Fruit fly (Drosophila melanogaster) whole organism, embryonic: ENCODE results near the gene tyf.

Experiments used
- CG14860 ChIP-seq: fragments of 200-800 bp; sonication (Bioruptor generic); IDR thresholded peaks from 3 replicates; pipeline ENCODE4 v1.3.6; 2022; ENCODE audit warnings: missing biosample characterization, missing genetic modification characterization; ENCODE audit not compliant: partially characterized antibody
- CG16815 ChIP-seq: fragments of 200-800 bp; sonication (Bioruptor generic); optimal IDR thresholded peaks from 3 replicates; lab custom pipeline; 2017; ENCODE audit warnings: missing biosample characterization, mild to moderate bottlenecking, missing genetic modification characterization
- CG17186 ChIP-seq: fragments of 200-800 bp; sonication (Bioruptor generic); optimal IDR thresholded peaks from 3 replicates; lab custom pipeline; 2017; ENCODE audit warnings: missing biosample characterization, missing genetic modification reagents, missing genetic modification characterization
- CG31365 ChIP-seq: fragments of 200-800 bp; sonication (Bioruptor generic); optimal IDR thresholded peaks from 2 replicates; lab custom pipeline; 2018; ENCODE audit warnings: missing biosample characterization, mild to moderate bottlenecking, missing genetic modification characterization
- CG32772 ChIP-seq: fragments of 200-800 bp; sonication (Bioruptor generic); IDR thresholded peaks from 2 replicates; pipeline ENCODE4 v1.3.6; 2022; ENCODE audit warnings: missing biosample characterization, missing genetic modification characterization
- CG34422 ChIP-seq: fragments of 200-800 bp; sonication (Bioruptor generic); IDR thresholded peaks from 3 replicates; pipeline ENCODE4 v1.3.6; 2022; ENCODE audit warnings: missing biosample characterization, missing genetic modification characterization
- CG4328 ChIP-seq: fragments of 200-800 bp; sonication (Bioruptor generic); optimal IDR thresholded peaks from 3 replicates; lab custom pipeline; 2017; ENCODE audit warnings: missing biosample characterization, missing genetic modification reagents, missing genetic modification characterization
- CG4707 ChIP-seq: fragments of 200-800 bp; sonication (Bioruptor generic); optimal IDR thresholded peaks from 2 replicates; lab custom pipeline; 2018; ENCODE audit warnings: missing biosample characterization, mild to moderate bottlenecking, missing genetic modification characterization, moderate library complexity
- CG4854 ChIP-seq: fragments of 200-800 bp; sonication (Bioruptor generic); optimal IDR thresholded peaks from 2 replicates; lab custom pipeline; 2016; ENCODE audit warnings: missing biosample characterization, missing genetic modification characterization, inconsistent platforms
- CG7556 ChIP-seq: fragments of 200-800 bp; sonication (Bioruptor generic); optimal IDR thresholded peaks from 2 replicates; lab custom pipeline; 2017; ENCODE audit warnings: missing biosample characterization, mild to moderate bottlenecking, missing genetic modification characterization
- CG8290 ChIP-seq, 3 experiments: fragments of 200-800 bp; sonication (Bioruptor generic); optimal IDR thresholded peaks; 2 replicates each; lab custom pipeline; 2016 to 2019; ENCODE audit warnings: missing biosample characterization in 3 of 3, missing genetic modification characterization in 3 of 3, mild to moderate bottlenecking in 2 of 3, moderate library complexity in 1 of 3
- CG9437 ChIP-seq: fragments of 200-800 bp; sonication (Bioruptor generic); optimal IDR thresholded peaks from 2 replicates; lab custom pipeline; 2018; ENCODE audit warnings: missing biosample characterization, mild to moderate bottlenecking, missing genetic modification characterization
- CG9817 ChIP-seq: fragments of 200-800 bp; sonication (Bioruptor generic); optimal IDR thresholded peaks from 2 replicates; lab custom pipeline; 2018; ENCODE audit warnings: missing biosample characterization, mild to moderate bottlenecking, missing genetic modification characterization, moderate library complexity
- Dbx ChIP-seq: fragments of 200-800 bp; sonication (Bioruptor generic); IDR thresholded peaks from 3 replicates; pipeline ENCODE4 v1.3.6; 2022; ENCODE audit warnings: missing biosample characterization, missing genetic modification characterization
- Drgx ChIP-seq: fragments of 200-800 bp; sonication (Bioruptor generic); IDR thresholded peaks from 2 replicates; pipeline ENCODE4 v1.3.6; 2022; ENCODE audit warnings: missing biosample characterization, missing genetic modification characterization
- E2f2 ChIP-seq: fragments of 200-800 bp; sonication (Bioruptor generic); IDR thresholded peaks from 2 replicates; pipeline ENCODE4 v1.3.6; 2022; ENCODE audit warnings: missing biosample characterization, missing genetic modification characterization
- HLH4C ChIP-seq: fragments of 200-800 bp; sonication (Bioruptor generic); IDR thresholded peaks from 3 replicates; pipeline ENCODE4 v1.3.6; 2022; ENCODE audit warnings: missing biosample characterization, missing genetic modification characterization; ENCODE audit not compliant: partially characterized antibody
- Lhr ChIP-seq: fragments of 200-800 bp; sonication (Bioruptor generic); optimal IDR thresholded peaks from 3 replicates; lab custom pipeline; 2017; ENCODE audit warnings: mild to moderate bottlenecking, missing biosample characterization, missing genetic modification reagents, missing genetic modification characterization
- MBD-R2 ChIP-seq: fragments of 200-800 bp; sonication (Bioruptor generic); IDR thresholded peaks from 2 replicates; pipeline ENCODE4 v1.3.6; 2022; ENCODE audit warnings: missing biosample characterization, missing genetic modification characterization
- Med ChIP-seq: fragments of 200-800 bp; sonication (Bioruptor generic); peaks from one replicate; lab custom pipeline; 2016; ENCODE audit warnings: missing biosample characterization, missing genetic modification characterization, mild to moderate bottlenecking, inconsistent platforms, moderate library complexity
- Opbp ChIP-seq: fragments of 200-800 bp; sonication (Bioruptor generic); IDR thresholded peaks from 3 replicates; pipeline ENCODE4 v1.3.6; 2022; ENCODE audit warnings: missing biosample characterization, missing genetic modification characterization; ENCODE audit not compliant: partially characterized antibody
- Side ChIP-seq: fragments of 200-800 bp; sonication (Bioruptor generic); optimal IDR thresholded peaks from 2 replicates; lab custom pipeline; 2016; ENCODE audit warnings: missing biosample characterization, missing genetic modification characterization
- Stat92E ChIP-seq, 3 experiments: fragments of >200 bp in 2 of 3; fragments of 200-800 bp in 1 of 3; sonication (Bioruptor generic) in 1 of 3; optimal IDR thresholded peaks; 2 replicates each; lab custom pipeline; 2017 to 2019; ENCODE audit warnings: missing biosample characterization in 3 of 3, missing genetic modification characterization in 3 of 3, mild to moderate bottlenecking in 1 of 3, moderate library complexity in 1 of 3
- bab2 ChIP-seq: fragments of 200-800 bp; sonication (Bioruptor generic); optimal IDR thresholded peaks from 2 replicates; lab custom pipeline; 2016; ENCODE audit warnings: missing biosample characterization, missing genetic modification characterization
- bowl ChIP-seq: fragments of 200-800 bp; sonication (Bioruptor generic); IDR thresholded peaks from 2 replicates; pipeline ENCODE4 v1.3.6; 2022; ENCODE audit warnings: missing biosample characterization, missing genetic modification characterization
- chinmo ChIP-seq: fragments of 200-800 bp; sonication (Bioruptor generic); IDR thresholded peaks from 4 replicates; pipeline ENCODE4 v1.3.6; 2022; ENCODE audit warnings: missing biosample characterization, missing genetic modification characterization; ENCODE audit not compliant: partially characterized antibody
- chn ChIP-seq: fragments of 200-800 bp; sonication (Bioruptor generic); optimal IDR thresholded peaks from 2 replicates; lab custom pipeline; 2016; ENCODE audit warnings: missing biosample characterization, missing genetic modification characterization
- corto ChIP-seq: fragments of 200-800 bp; sonication (Bioruptor generic); optimal IDR thresholded peaks from 2 replicates; lab custom pipeline; 2016; ENCODE audit warnings: missing biosample characterization, mild to moderate bottlenecking, missing genetic modification characterization, moderate library complexity
- dpn ChIP-seq, 2 experiments: fragments of 200-800 bp; sonication (Bioruptor generic); optimal IDR thresholded peaks; 3 replicates each; lab custom pipeline; 2016; ENCODE audit warnings: missing biosample characterization in 2 of 2, missing genetic modification characterization in 2 of 2
- emc ChIP-seq: fragments of 200-800 bp; sonication (Bioruptor generic); optimal IDR thresholded peaks from 2 replicates; lab custom pipeline; 2016; ENCODE audit warnings: missing biosample characterization, missing genetic modification characterization
- ftz-f1 ChIP-seq: fragments of 200-800 bp; sonication (Bioruptor generic); optimal IDR thresholded peaks from 2 replicates; lab custom pipeline; 2016; ENCODE audit warnings: missing biosample characterization, missing genetic modification characterization
- gfzf ChIP-seq: fragments of 200-800 bp; sonication (Bioruptor generic); optimal IDR thresholded peaks from 2 replicates; lab custom pipeline; 2016; ENCODE audit warnings: missing biosample characterization, mild to moderate bottlenecking, missing genetic modification characterization, moderate library complexity
- ham ChIP-seq: fragments of 200-800 bp; sonication (Bioruptor generic); IDR thresholded peaks from 2 replicates; pipeline ENCODE4 v1.3.6; 2022; ENCODE audit warnings: missing biosample characterization, missing genetic modification characterization
- hbn ChIP-seq: fragments of 200-800 bp; sonication (Bioruptor generic); IDR thresholded peaks from 2 replicates; pipeline ENCODE4 v1.3.6; 2022; ENCODE audit warnings: missing biosample characterization, missing genetic modification characterization; ENCODE audit not compliant: partially characterized antibody
- lov ChIP-seq, 2 experiments: fragments of 200-800 bp in 1 of 2; fragments of >200 bp in 1 of 2; sonication (Bioruptor generic) in 1 of 2; IDR thresholded peaks in 1 of 2; optimal IDR thresholded peaks in 1 of 2; 2 replicates in 1 of 2; 3 replicates in 1 of 2; pipeline versions ENCODE4 v1.3.6 to Lab custom; 2017 to 2022; ENCODE audit warnings: missing biosample characterization in 1 of 2, missing genetic modification characterization in 1 of 2
- mirr ChIP-seq: fragments of 200-800 bp; sonication (Bioruptor generic); optimal IDR thresholded peaks from 3 replicates; lab custom pipeline; 2018; ENCODE audit warnings: missing biosample characterization, mild to moderate bottlenecking, missing genetic modification characterization
- p53 ChIP-seq: fragments of 200-800 bp; sonication (Bioruptor generic); optimal IDR thresholded peaks from 2 replicates; lab custom pipeline; 2016; ENCODE audit warnings: missing biosample characterization, missing genetic modification characterization
- pnt ChIP-seq: fragments of 200-800 bp; sonication (Bioruptor generic); optimal IDR thresholded peaks from 3 replicates; lab custom pipeline; 2016; ENCODE audit warnings: missing biosample characterization, missing genetic modification characterization
- prd ChIP-seq, 3 experiments: fragments of >200 bp in 2 of 3; fragments of 200-800 bp in 1 of 3; sonication (Bioruptor generic) in 1 of 3; optimal IDR thresholded peaks in 2 of 3; IDR thresholded peaks in 1 of 3; 2 replicates in 2 of 3; 3 replicates in 1 of 3; pipeline versions ENCODE4 v1.3.6 to Lab custom; 2017 to 2022; ENCODE audit warnings: missing biosample characterization in 1 of 3, missing genetic modification characterization in 1 of 3
- run ChIP-seq: fragments of 200-800 bp; sonication (Bioruptor generic); optimal IDR thresholded peaks from 3 replicates; lab custom pipeline; 2018; ENCODE audit warnings: missing biosample characterization, mild to moderate bottlenecking, missing genetic modification characterization
- sc ChIP-seq, 3 experiments: fragments of >200 bp in 2 of 3; fragments of 200-800 bp in 1 of 3; sonication (Bioruptor generic) in 1 of 3; optimal IDR thresholded peaks; 2 replicates in 2 of 3; 3 replicates in 1 of 3; lab custom pipeline; 2017; ENCODE audit warnings: mild to moderate bottlenecking in 1 of 3, missing biosample characterization in 1 of 3, missing genetic modification characterization in 1 of 3, missing genetic modification reagents in 1 of 3
- shn ChIP-seq: fragments of 200-800 bp; sonication (Bioruptor generic); optimal IDR thresholded peaks from 3 replicates; lab custom pipeline; 2016; ENCODE audit warnings: missing biosample characterization, missing genetic modification characterization
- slbo ChIP-seq: fragments of 200-800 bp; sonication (Bioruptor generic); IDR thresholded peaks from 2 replicates; pipeline ENCODE4 v1.3.6; 2022; ENCODE audit warnings: missing biosample characterization, missing genetic modification characterization
- tio ChIP-seq: fragments of 200-800 bp; sonication (Bioruptor generic); optimal IDR thresholded peaks from 2 replicates; lab custom pipeline; 2017; ENCODE audit warnings: missing biosample characterization, missing genetic modification characterization, inconsistent platforms
- tx ChIP-seq: fragments of 200-800 bp; sonication (Bioruptor generic); optimal IDR thresholded peaks from 2 replicates; lab custom pipeline; 2016; ENCODE audit warnings: missing biosample characterization, missing genetic modification characterization
- vfl ChIP-seq: fragments of 200-800 bp; sonication (Bioruptor generic); optimal IDR thresholded peaks from 2 replicates; lab custom pipeline; 2016; ENCODE audit warnings: missing biosample characterization, missing genetic modification characterization

The tyf gene

DNA sequence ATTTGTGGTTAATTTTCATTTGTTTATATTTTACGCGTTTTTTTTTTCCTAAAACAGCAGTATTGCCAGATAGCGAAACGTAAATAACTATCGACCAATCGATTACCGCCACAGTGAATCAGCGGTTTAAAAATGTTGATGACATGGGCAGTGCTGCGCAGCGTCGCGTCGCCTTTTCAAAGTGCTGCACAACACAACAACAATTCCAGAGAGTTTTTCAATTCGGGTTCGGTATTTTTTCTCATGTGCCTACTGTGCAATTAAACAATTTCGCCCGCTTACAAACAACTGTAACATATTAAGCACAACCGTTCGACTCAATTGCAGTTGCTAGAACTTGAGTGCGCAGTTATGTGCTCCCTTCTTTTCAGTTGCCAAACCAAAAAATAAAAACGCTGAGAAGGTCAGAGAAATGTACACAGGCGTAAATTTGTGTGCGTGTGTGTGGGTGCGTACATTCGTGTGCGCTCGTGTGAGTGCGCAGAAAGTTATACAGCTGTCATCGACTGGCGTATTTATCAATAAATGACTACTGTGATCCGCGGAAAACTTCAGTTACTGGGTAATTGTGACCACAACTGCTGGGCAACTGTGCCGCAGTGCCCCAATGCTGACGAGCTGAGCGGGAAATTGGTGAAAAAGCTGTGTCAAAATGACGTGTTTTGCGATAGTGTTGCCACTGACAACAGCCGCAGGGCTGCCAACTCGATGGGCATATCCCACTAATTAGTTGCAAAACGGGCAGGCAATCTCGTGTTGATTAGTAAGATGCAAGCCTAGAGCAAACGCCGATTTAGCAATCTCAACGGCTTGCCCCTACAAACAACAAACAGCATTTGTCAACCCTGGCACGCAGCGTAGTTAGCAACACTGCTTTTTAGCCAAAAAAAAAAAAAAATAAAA is at the start of gene tyf, which contains the start of gene Tip60 (continued):
- no peak for TF ChIP-seq CG7556 (GFP tag; lab: Kevin White, UChicago)
- TF ChIP-seq hbn (GFP tag; lab: Robert Waterston, UW), result peak; percentile 40; the same call in 1 of the 2 replicates
- TF ChIP-seq p53 (GFP tag; lab: Kevin White, UChicago), result no peak
- TF ChIP-seq Dbx (GFP tag; lab: Robert Waterston, UW), result peak; percentile 37; the same call in 1 of the 3 replicates
- peak; percentile 26 for TF ChIP-seq tx
- TF ChIP-seq CG4707 (GFP tag; lab: Kevin White, UChicago), result no peak
- TF ChIP-seq bowl (GFP tag; lab: Robert Waterston, UW), result no peak
- TF ChIP-seq CG16815, result no peak
- peak; percentile 17 for TF ChIP-seq bab2 (GFP tag; lab: Kevin White, UChicago)
- TF ChIP-seq gfzf, result peak; percentile 46
- TF ChIP-seq CG9437 (GFP tag; lab: Kevin White, UChicago), result no peak
- no peak for TF ChIP-seq pnt (GFP tag; lab: Kevin White, UChicago)
- peak; percentile 51 for TF ChIP-seq ftz-f1 (GFP tag; lab: Kevin White, UChicago)
- peak; percentile 67 for TF ChIP-seq HLH4C
- TF ChIP-seq ham (GFP tag; lab: Robert Waterston, UW), result no peak
- peak; percentile 67; the same call in 1 of the 4 replicates for TF ChIP-seq chinmo (GFP tag; lab: Robert Waterston, UW)
- no peak for TF ChIP-seq Side (GFP tag; lab: Kevin White, UChicago)
- no peak for TF ChIP-seq CG31365 (tag; lab: Kevin White, UChicago)
- TF ChIP-seq CG34422 (GFP tag; lab: Robert Waterston, UW), result no peak
- TF ChIP-seq E2f2 (GFP tag; lab: Robert Waterston, UW), result peak; percentile 54
- TF ChIP-seq CG17186 (GFP tag; lab: Kevin White, UChicago), result peak; percentile 41
- TF ChIP-seq run, result no peak
- TF ChIP-seq emc (GFP tag; lab: Kevin White, UChicago), result no peak
- TF ChIP-seq Med (GFP tag; lab: Kevin White, UChicago), result peak; percentile 78
- TF ChIP-seq CG4328 (GFP tag; lab: Kevin White, UChicago), result no peak
- peak; percentile 47 for TF ChIP-seq MBD-R2
- TF ChIP-seq lov (optimal IDR thresholded peaks at IDR 0.05; lab: Kevin White, UChicago), result no peak
- TF ChIP-seq lov (GFP tag; IDR thresholded peaks at IDR 0.05; lab: Robert Waterston, UW), result no peak
- peak; percentile 62 for TF ChIP-seq slbo (GFP tag; lab: Robert Waterston, UW)
- peak; percentile 12 for TF ChIP-seq vfl (GFP tag; lab: Kevin White, UChicago)
- TF ChIP-seq CG9817, result peak; percentile 25
- TF ChIP-seq CG32772, result peak; percentile 51; the same call in 1 of the 2 replicates
- TF ChIP-seq sc (optimal IDR thresholded peaks at IDR 0.05; lab: Kevin White, UChicago), result no peak
- no peak for TF ChIP-seq sc (GFP tag; optimal IDR thresholded peaks at IDR 0.05; lab: Kevin White, UChicago)
- no peak for TF ChIP-seq tio (GFP tag; lab: Kevin White, UChicago)
- TF ChIP-seq CG14860 (GFP tag; lab: Robert Waterston, UW), result peak; percentile 38; the same call in 1 of the 3 replicates
- peak in 1 of 2 experiments; percentile 34 for TF ChIP-seq dpn (GFP tag; optimal IDR thresholded peaks at IDR 0.05; lab: Kevin White, UChicago)
- TF ChIP-seq Drgx (GFP tag; lab: Robert Waterston, UW), result no peak
- TF ChIP-seq corto (GFP tag; lab: Kevin White, UChicago), result no peak
- TF ChIP-seq shn (GFP tag; lab: Kevin White, UChicago), result peak; percentile 20
- TF ChIP-seq chn (GFP tag; lab: Kevin White, UChicago), result no peak
- no peak for TF ChIP-seq Lhr (GFP tag; lab: Kevin White, UChicago)
- TF ChIP-seq CG4854 (GFP tag; lab: Kevin White, UChicago), result no peak
- TF ChIP-seq CG8290 (GFP tag; optimal IDR thresholded peaks at IDR 0.05; lab: Kevin White, UChicago), result no peak
- TF ChIP-seq CG8290 (tag; optimal IDR thresholded peaks at IDR 0.05; lab: Kevin White, UChicago), result no peak
- TF ChIP-seq prd (optimal IDR thresholded peaks at IDR 0.05; lab: Kevin White, UChicago), result no peak
- TF ChIP-seq prd (GFP tag; IDR thresholded peaks at IDR 0.05; lab: Robert Waterston, UW), result no peak
- no peak for TF ChIP-seq mirr (GFP tag; lab: Kevin White, UChicago)
- TF ChIP-seq Stat92E (GFP tag; optimal IDR thresholded peaks at IDR 0.05; lab: Kevin White, UChicago), result no peak
- TF ChIP-seq Opbp (GFP tag; lab: Robert Waterston, UW), result peak; percentile 58; the same call in 1 of the 3 replicates
